Fruit fly (Drosophila melanogaster) whole organism, embryonic: Measurements from ENCODE around the gene CG34348.

Experiments used
- Atf6 ChIP-seq: fragments of 200-800 bp; sonication (Bioruptor generic); IDR thresholded peaks from 2 replicates; pipeline ENCODE4 v1.3.6; 2022; ENCODE audit warnings: missing biosample characterization, missing genetic modification characterization
- CG12104 ChIP-seq: fragments of 200-800 bp; sonication (Bioruptor generic); optimal IDR thresholded peaks from 3 replicates; lab custom pipeline; 2016; ENCODE audit warnings: missing biosample characterization, missing genetic modification characterization
- CG13296 ChIP-seq: fragments of 200-800 bp; sonication (Bioruptor generic); optimal IDR thresholded peaks from 3 replicates; lab custom pipeline; 2018; ENCODE audit warnings: missing biosample characterization, mild to moderate bottlenecking, missing genetic modification characterization
- CG14014 ChIP-seq: fragments of 200-800 bp; sonication (Bioruptor generic); IDR thresholded peaks from 2 replicates; pipeline ENCODE4 v1.3.6; 2022; ENCODE audit warnings: missing biosample characterization, missing genetic modification characterization
- CG14710 ChIP-seq: fragments of 200-800 bp; sonication (Bioruptor generic); optimal IDR thresholded peaks from 3 replicates; lab custom pipeline; 2019; ENCODE audit warnings: missing biosample characterization, mild to moderate bottlenecking, missing genetic modification characterization, moderate library complexity
- CG15601 ChIP-seq: fragments of 200-800 bp; sonication (Bioruptor generic); optimal IDR thresholded peaks from 3 replicates; lab custom pipeline; 2019; ENCODE audit warnings: missing biosample characterization, mild to moderate bottlenecking, missing genetic modification characterization, moderate library complexity
- CG1647 ChIP-seq: fragments of 200-800 bp; sonication (Bioruptor generic); optimal IDR thresholded peaks from 3 replicates; lab custom pipeline; 2016; ENCODE audit warnings: missing biosample characterization, missing genetic modification characterization
- CG17568 ChIP-seq: fragments of 200-800 bp; sonication (Bioruptor generic); optimal IDR thresholded peaks from 2 replicates; lab custom pipeline; 2018; ENCODE audit warnings: missing biosample characterization, mild to moderate bottlenecking, missing genetic modification characterization, moderate library complexity
- CG1792 ChIP-seq: fragments of 200-800 bp; sonication (Bioruptor generic); optimal IDR thresholded peaks from 2 replicates; lab custom pipeline; 2016; ENCODE audit warnings: missing biosample characterization, missing genetic modification characterization
- CG2116 ChIP-seq: fragments of 200-800 bp; sonication (Bioruptor generic); optimal IDR thresholded peaks from 3 replicates; lab custom pipeline; 2018; ENCODE audit warnings: missing biosample characterization, mild to moderate bottlenecking, missing genetic modification characterization
- CG31388 ChIP-seq: fragments of 200-800 bp; sonication (Bioruptor generic); optimal IDR thresholded peaks from 2 replicates; lab custom pipeline; 2016; ENCODE audit warnings: missing biosample characterization, missing genetic modification characterization
- CG32767 ChIP-seq: fragments of 200-800 bp; sonication (Bioruptor generic); IDR thresholded peaks from 2 replicates; pipeline ENCODE4 v1.3.6; 2022; ENCODE audit warnings: missing biosample characterization, missing genetic modification characterization
- CG43689 ChIP-seq: fragments of 200-800 bp; sonication (Bioruptor generic); IDR thresholded peaks from 2 replicates; pipeline ENCODE4 v1.3.6; 2022; ENCODE audit warnings: missing biosample characterization, missing genetic modification characterization
- CG6175 ChIP-seq: fragments of 200-800 bp; sonication (Bioruptor generic); IDR thresholded peaks from 3 replicates; pipeline ENCODE4 v1.3.6; 2022; ENCODE audit warnings: missing biosample characterization, missing genetic modification characterization
- CG6813 ChIP-seq: fragments of 200-800 bp; sonication (Bioruptor generic); optimal IDR thresholded peaks from 2 replicates; lab custom pipeline; 2017; ENCODE audit warnings: missing biosample characterization, missing genetic modification characterization, mild to moderate bottlenecking, moderate library complexity, missing genetic modification reagents
- CG6854 ChIP-seq: fragments of 200-800 bp; sonication (Bioruptor generic); optimal IDR thresholded peaks from 3 replicates; lab custom pipeline; 2017; ENCODE audit warnings: missing biosample characterization, mild to moderate bottlenecking, missing genetic modification characterization
- CG8281 ChIP-seq: fragments of 200-800 bp; sonication (Bioruptor generic); optimal IDR thresholded peaks from 2 replicates; lab custom pipeline; 2018; ENCODE audit warnings: missing biosample characterization, mild to moderate bottlenecking, missing genetic modification characterization, moderate library complexity
- CG9797 ChIP-seq: fragments of 200-800 bp; sonication (Bioruptor generic); optimal IDR thresholded peaks from 3 replicates; lab custom pipeline; 2018; ENCODE audit warnings: missing biosample characterization, mild to moderate bottlenecking, missing genetic modification characterization
- D19A ChIP-seq: fragments of 200-800 bp; optimal IDR thresholded peaks from 3 replicates; lab custom pipeline; 2019; ENCODE audit warnings: missing biosample characterization, mild to moderate bottlenecking, missing genetic modification characterization, moderate library complexity
- Dbx ChIP-seq: fragments of 200-800 bp; sonication (Bioruptor generic); IDR thresholded peaks from 3 replicates; pipeline ENCODE4 v1.3.6; 2022; ENCODE audit warnings: missing biosample characterization, missing genetic modification characterization
- Doc2 ChIP-seq: fragments of 200-800 bp; sonication (Bioruptor generic); IDR thresholded peaks from 2 replicates; pipeline ENCODE4 v1.3.6; 2022; ENCODE audit warnings: missing biosample characterization, missing genetic modification characterization
- E2f1 ChIP-seq: fragments of 200-800 bp; sonication (Bioruptor generic); IDR thresholded peaks from 2 replicates; pipeline ENCODE4 v1.3.6; 2022; ENCODE audit warnings: missing biosample characterization, missing genetic modification characterization
- Elba2 ChIP-seq: fragments of 200-800 bp; sonication (Bioruptor generic); optimal IDR thresholded peaks from 3 replicates; lab custom pipeline; 2016; ENCODE audit warnings: missing biosample characterization, missing genetic modification characterization
- H15 ChIP-seq: fragments of 200-800 bp; sonication (Bioruptor generic); IDR thresholded peaks from 3 replicates; pipeline ENCODE4 v1.3.6; 2022; ENCODE audit warnings: missing biosample characterization, missing genetic modification characterization
- Hand ChIP-seq: fragments of 200-800 bp; sonication (Bioruptor generic); optimal IDR thresholded peaks from 2 replicates; lab custom pipeline; 2017; ENCODE audit warnings: mild to moderate bottlenecking, missing biosample characterization, missing genetic modification reagents, missing genetic modification characterization
- Hmx ChIP-seq: fragments of 200-800 bp; sonication (Bioruptor generic); optimal IDR thresholded peaks from 2 replicates; lab custom pipeline; 2016; ENCODE audit warnings: missing biosample characterization, missing genetic modification characterization
- Hsf ChIP-seq: fragments of 200-800 bp; sonication (Bioruptor generic); optimal IDR thresholded peaks from 3 replicates; lab custom pipeline; 2016; ENCODE audit warnings: missing biosample characterization, missing genetic modification characterization
- Jarid2 ChIP-seq: fragments of 200-800 bp; sonication (Bioruptor generic); optimal IDR thresholded peaks from 3 replicates; lab custom pipeline; 2017; ENCODE audit warnings: mild to moderate bottlenecking, missing biosample characterization, missing genetic modification reagents, missing genetic modification characterization
- Mrtf ChIP-seq: fragments of 200-800 bp; sonication (Bioruptor generic); IDR thresholded peaks from 3 replicates; pipeline ENCODE4 v1.3.6; 2022; ENCODE audit warnings: missing biosample characterization, missing genetic modification characterization
- Oli ChIP-seq: fragments of 200-800 bp; sonication (Bioruptor generic); optimal IDR thresholded peaks from 2 replicates; lab custom pipeline; 2018; ENCODE audit warnings: missing biosample characterization, mild to moderate bottlenecking, missing genetic modification characterization, moderate library complexity
- Xrp1 ChIP-seq: fragments of 200-800 bp; sonication (Bioruptor generic); IDR thresholded peaks from 2 replicates; pipeline ENCODE4 v1.3.6; 2022; ENCODE audit warnings: missing biosample characterization, missing genetic modification characterization
- ab ChIP-seq: fragments of 200-800 bp; sonication (Bioruptor generic); optimal IDR thresholded peaks from 2 replicates; lab custom pipeline; 2016; ENCODE audit warnings: missing biosample characterization, missing genetic modification characterization
- abd-A ChIP-seq: fragments of 200-800 bp; sonication (Bioruptor generic); optimal IDR thresholded peaks from 3 replicates; lab custom pipeline; 2019; ENCODE audit warnings: missing biosample characterization, mild to moderate bottlenecking, missing genetic modification characterization, moderate library complexity
- ac ChIP-seq: fragments of 200-800 bp; sonication (Bioruptor generic); optimal IDR thresholded peaks from 3 replicates; lab custom pipeline; 2017; ENCODE audit warnings: missing biosample characterization, mild to moderate bottlenecking, missing genetic modification characterization
- ara ChIP-seq: fragments of 200-800 bp; sonication (Bioruptor generic); IDR thresholded peaks from 2 replicates; pipeline ENCODE4 v1.3.6; 2022; ENCODE audit warnings: missing biosample characterization, missing genetic modification characterization
- ash1 ChIP-seq: fragments of 200-800 bp; sonication (Bioruptor generic); optimal IDR thresholded peaks from 2 replicates; lab custom pipeline; 2018; ENCODE audit warnings: missing biosample characterization, mild to moderate bottlenecking, missing genetic modification characterization
- bigmax ChIP-seq: fragments of 200-800 bp; sonication (Bioruptor generic); optimal IDR thresholded peaks from 2 replicates; lab custom pipeline; 2018; ENCODE audit warnings: missing biosample characterization, mild to moderate bottlenecking, missing genetic modification characterization
- cad ChIP-seq: fragments of >200 bp; optimal IDR thresholded peaks from 2 replicates; lab custom pipeline; 2017; ENCODE audit warnings: missing biosample characterization, missing genetic modification characterization
- danr ChIP-seq: fragments of 200-800 bp; sonication (Bioruptor generic); IDR thresholded peaks from 2 replicates; pipeline ENCODE4 v1.3.6; 2022; ENCODE audit warnings: missing biosample characterization, missing genetic modification characterization
- dati ChIP-seq: fragments of 200-800 bp; sonication (Bioruptor generic); IDR thresholded peaks from 2 replicates; pipeline ENCODE4 v1.3.6; 2022; ENCODE audit warnings: missing biosample characterization, missing genetic modification characterization
- gro ChIP-seq: fragments of 200-800 bp; sonication (Bioruptor generic); optimal IDR thresholded peaks from 2 replicates; lab custom pipeline; 2016; ENCODE audit warnings: missing biosample characterization, missing genetic modification characterization
- gsb ChIP-seq: fragments of 200-800 bp; sonication (Bioruptor generic); IDR thresholded peaks from 2 replicates; pipeline ENCODE4 v1.3.6; 2022; ENCODE audit warnings: missing biosample characterization, missing genetic modification characterization
- nerfin-2 ChIP-seq: fragments of 200-800 bp; sonication (Bioruptor generic); IDR thresholded peaks from 2 replicates; pipeline ENCODE4 v1.3.6; 2022; ENCODE audit warnings: missing biosample characterization, missing genetic modification characterization; ENCODE audit not compliant: partially characterized antibody
- peb ChIP-seq: fragments of 200-800 bp; sonication (Bioruptor generic); IDR thresholded peaks from 2 replicates; pipeline ENCODE4 v1.3.6; 2022; ENCODE audit warnings: missing biosample characterization, missing genetic modification characterization
- pnt ChIP-seq: fragments of 200-800 bp; sonication (Bioruptor generic); optimal IDR thresholded peaks from 3 replicates; lab custom pipeline; 2016; ENCODE audit warnings: missing biosample characterization, missing genetic modification characterization
- pros ChIP-seq: fragments of 200-800 bp; sonication (Bioruptor generic); optimal IDR thresholded peaks from 3 replicates; lab custom pipeline; 2019; ENCODE audit warnings: missing biosample characterization, mild to moderate bottlenecking, missing genetic modification characterization, moderate library complexity
- psq ChIP-seq: fragments of 200-800 bp; sonication (Bioruptor generic); optimal IDR thresholded peaks from 2 replicates; lab custom pipeline; 2017; ENCODE audit warnings: missing biosample characterization, missing genetic modification characterization
- sd ChIP-seq: fragments of 200-800 bp; sonication (Bioruptor generic); optimal IDR thresholded peaks from 3 replicates; lab custom pipeline; 2018; ENCODE audit warnings: missing biosample characterization, mild to moderate bottlenecking, missing genetic modification characterization, moderate library complexity
- seq ChIP-seq: fragments of 200-800 bp; sonication (Bioruptor generic); IDR thresholded peaks from 2 replicates; pipeline ENCODE4 v1.3.6; 2022; ENCODE audit warnings: missing biosample characterization, missing genetic modification characterization
- sima ChIP-seq: fragments of 200-800 bp; sonication (Bioruptor generic); optimal IDR thresholded peaks from 2 replicates; lab custom pipeline; 2016; ENCODE audit warnings: missing biosample characterization, missing genetic modification characterization
- ssp ChIP-seq: fragments of 200-800 bp; sonication (Bioruptor generic); IDR thresholded peaks from 2 replicates; pipeline ENCODE4 v1.3.6; 2022; ENCODE audit warnings: missing biosample characterization, missing genetic modification characterization
- yki ChIP-seq: fragments of >200 bp; optimal IDR thresholded peaks from 3 replicates; lab custom pipeline; 2018
- zf30C ChIP-seq: fragments of 200-800 bp; sonication (Bioruptor generic); optimal IDR thresholded peaks from 3 replicates; lab custom pipeline; 2018; ENCODE audit warnings: missing biosample characterization, mild to moderate bottlenecking, missing genetic modification characterization

The CG34348 gene

DNA sequence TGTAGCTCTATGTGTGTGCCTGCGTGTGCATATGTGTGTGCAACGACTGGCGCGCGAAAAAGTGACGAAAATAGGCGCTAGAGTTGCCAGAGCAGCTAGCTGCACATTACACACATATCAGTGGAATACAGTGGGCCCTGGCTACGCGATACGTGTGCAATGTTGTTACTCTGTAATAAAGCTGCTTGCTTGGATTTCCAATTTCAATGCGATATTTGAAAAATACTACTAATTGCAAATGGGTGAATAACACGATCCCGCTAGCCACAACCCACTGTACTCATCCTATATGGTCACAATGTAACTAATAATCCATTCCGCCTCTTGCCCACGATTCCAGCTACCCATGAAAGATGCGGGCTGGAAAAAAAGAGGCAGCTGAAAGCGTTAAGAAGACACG is 11.7 kb downstream of the CG34348 start (continued):
- TF ChIP-seq bigmax (GFP tag; lab: Kevin White, UChicago) (peak; percentile 41), D19A (peak; percentile 80), sd (peak; percentile 70), Hsf (GFP tag; lab: Kevin White, UChicago) (peak; percentile 96), Atf6 (peak; percentile 92), gsb (peak; percentile 92), CG1647 (peak; percentile 90), CG13296 (GFP tag; lab: Kevin White, UChicago) (peak; percentile 92), Hand (peak; percentile 78), Dbx (GFP tag; lab: Robert Waterston, UW) (peak; percentile 92), CG6813 (peak; percentile 91), CG2116 (no peak), yki (lab: Kevin White, UChicago) (no peak), ssp (GFP tag; lab: Robert Waterston, UW) (peak; percentile 87), Elba2 (GFP tag; lab: Kevin White, UChicago) (peak; percentile 49), E2f1 (GFP tag; lab: Robert Waterston, UW) (peak; percentile 96), CG12104 (GFP tag; lab: Kevin White, UChicago) (peak; percentile 81), sima (GFP tag; lab: Kevin White, UChicago) (peak; percentile 81), CG8281 (tag; lab: Kevin White, UChicago) (peak; percentile 75), CG31388 (peak; percentile 83), Doc2 (peak; percentile 77), cad (GFP tag; lab: Kevin White, UChicago) (no peak), abd-A (no peak), ash1 (peak; percentile 83), psq (GFP tag; lab: Kevin White, UChicago) (peak; percentile 61), CG6854 (GFP tag; lab: Kevin White, UChicago) (peak; percentile 82), ara (peak; percentile 93), ab (GFP tag; lab: Kevin White, UChicago) (peak; percentile 81), Jarid2 (GFP tag; lab: Kevin White, UChicago) (no peak), zf30C (GFP tag; lab: Kevin White, UChicago) (no peak), Oli (peak; percentile 92), CG43689 (GFP tag; lab: Robert Waterston, UW) (peak; percentile 87), Xrp1 (GFP tag; lab: Robert Waterston, UW) (peak; percentile 94), pros (GFP tag; lab: Kevin White, UChicago) (peak; percentile 10), Mrtf (peak; percentile 96), CG9797 (GFP tag; lab: Kevin White, UChicago) (no peak), gro (GFP tag; lab: Kevin White, UChicago) (peak; percentile 86), dati (GFP tag; lab: Robert Waterston, UW) (peak; percentile 87), CG14014 (GFP tag; lab: Robert Waterston, UW) (peak; percentile 95), CG15601 (tag; lab: Kevin White, UChicago) (peak; percentile 82), CG14710 (tag; lab: Kevin White, UChicago) (peak; percentile 75), CG32767 (GFP tag; lab: Robert Waterston, UW) (peak; percentile 91), nerfin-2 (GFP tag; lab: Robert Waterston, UW) (no peak), CG17568 (GFP tag; lab: Kevin White, UChicago) (no peak), CG1792 (GFP tag; lab: Kevin White, UChicago) (peak; percentile 87), ac (GFP tag; lab: Kevin White, UChicago) (peak; percentile 66), CG6175 (GFP tag; lab: Robert Waterston, UW) (peak; percentile 83; the same call in 2 of the 3 replicates), pnt (GFP tag; lab: Kevin White, UChicago) (peak; percentile 95), seq (GFP tag; lab: Robert Waterston, UW) (peak; percentile 96), Hmx (GFP tag; lab: Kevin White, UChicago) (peak; percentile 76), peb (GFP tag; lab: Robert Waterston, UW) (peak; percentile 79), danr (GFP tag; lab: Robert Waterston, UW) (peak; percentile 92), H15 (GFP tag; lab: Robert Waterston, UW) (peak; percentile 95)
